Fruit fly (Drosophila melanogaster) whole organism, embryonic: ENCODE data around the gene caps.

Experiments used
- CG1024 ChIP-seq: fragments of 200-800 bp; sonication (Bioruptor generic); IDR thresholded peaks from 2 replicates; pipeline ENCODE4 v1.3.6; 2022; ENCODE audit warnings: missing biosample characterization, missing genetic modification characterization
- CG10267 ChIP-seq: fragments of 200-800 bp; sonication (Bioruptor generic); optimal IDR thresholded peaks from 2 replicates; lab custom pipeline; 2018; ENCODE audit warnings: missing biosample characterization, mild to moderate bottlenecking, missing genetic modification characterization, moderate library complexity
- CG10462 ChIP-seq: fragments of 200-800 bp; sonication (Bioruptor generic); optimal IDR thresholded peaks from 2 replicates; lab custom pipeline; 2016; ENCODE audit warnings: missing biosample characterization, missing genetic modification characterization
- CG11504 ChIP-seq: fragments of 200-800 bp; sonication (Bioruptor generic); optimal IDR thresholded peaks from 3 replicates; lab custom pipeline; 2019; ENCODE audit warnings: missing biosample characterization, mild to moderate bottlenecking, missing genetic modification characterization, moderate library complexity
- CG12155 ChIP-seq: fragments of 200-800 bp; sonication (Bioruptor generic); optimal IDR thresholded peaks from 3 replicates; lab custom pipeline; 2016; ENCODE audit warnings: missing biosample characterization, missing genetic modification characterization
- CG13287 ChIP-seq: fragments of 200-800 bp; sonication (Bioruptor generic); IDR thresholded peaks from 2 replicates; pipeline ENCODE4 v1.3.6; 2022; ENCODE audit warnings: missing biosample characterization, missing genetic modification characterization; ENCODE audit not compliant: partially characterized antibody
- CG14965 ChIP-seq: fragments of 200-800 bp; sonication (Bioruptor generic); optimal IDR thresholded peaks from 2 replicates; lab custom pipeline; 2016; ENCODE audit warnings: missing biosample characterization, missing genetic modification characterization, borderline replicate concordance
- CG17328 ChIP-seq: fragments of 200-800 bp; sonication (Bioruptor generic); IDR thresholded peaks from 2 replicates; pipeline ENCODE4 v1.3.6; 2022; ENCODE audit warnings: missing biosample characterization, missing genetic modification characterization
- CG31441 ChIP-seq: fragments of 200-800 bp; sonication (Bioruptor generic); IDR thresholded peaks from 2 replicates; pipeline ENCODE4 v1.3.6; 2022; ENCODE audit warnings: missing biosample characterization, missing genetic modification characterization
- CG32532 ChIP-seq: fragments of 200-800 bp; sonication (Bioruptor generic); IDR thresholded peaks from 2 replicates; pipeline ENCODE4 v1.3.6; 2022; ENCODE audit warnings: missing biosample characterization, missing genetic modification characterization
- CG3995 ChIP-seq: fragments of 200-800 bp; sonication (Bioruptor generic); optimal IDR thresholded peaks from 3 replicates; lab custom pipeline; 2016; ENCODE audit warnings: missing biosample characterization, missing genetic modification characterization
- CG4360 ChIP-seq: fragments of 200-800 bp; sonication (Bioruptor generic); IDR thresholded peaks from 2 replicates; pipeline ENCODE4 v1.3.6; 2022; ENCODE audit warnings: missing biosample characterization, missing genetic modification characterization
- CG4424 ChIP-seq: fragments of 200-800 bp; sonication (Bioruptor generic); optimal IDR thresholded peaks from 3 replicates; lab custom pipeline; 2016; ENCODE audit warnings: missing biosample characterization, missing genetic modification characterization
- CG5245 ChIP-seq: fragments of 200-800 bp; sonication (Bioruptor generic); optimal IDR thresholded peaks from 3 replicates; lab custom pipeline; 2016; ENCODE audit warnings: missing biosample characterization, missing genetic modification characterization
- CG6254 ChIP-seq: fragments of 200-800 bp; sonication (Bioruptor generic); optimal IDR thresholded peaks from 3 replicates; lab custom pipeline; 2017; ENCODE audit warnings: mild to moderate bottlenecking, missing biosample characterization, missing genetic modification reagents, missing genetic modification characterization
- CG7556 ChIP-seq: fragments of 200-800 bp; sonication (Bioruptor generic); optimal IDR thresholded peaks from 2 replicates; lab custom pipeline; 2017; ENCODE audit warnings: missing biosample characterization, mild to moderate bottlenecking, missing genetic modification characterization
- CG7839 ChIP-seq: fragments of 200-800 bp; sonication (Bioruptor generic); optimal IDR thresholded peaks from 3 replicates; lab custom pipeline; 2018; ENCODE audit warnings: missing biosample characterization, mild to moderate bottlenecking, missing genetic modification characterization, moderate library complexity
- D ChIP-seq, 2 experiments: fragments of 200-800 bp in 1 of 2; fragments of >200 bp in 1 of 2; sonication (Bioruptor generic) in 1 of 2; optimal IDR thresholded peaks; 2 replicates in 1 of 2; 3 replicates in 1 of 2; lab custom pipeline; 2017; ENCODE audit warnings: mild to moderate bottlenecking in 1 of 2, missing biosample characterization in 1 of 2, missing genetic modification characterization in 1 of 2, missing genetic modification reagents in 1 of 2
- D19B ChIP-seq: fragments of 200-800 bp; sonication (Bioruptor generic); optimal IDR thresholded peaks from 2 replicates; lab custom pipeline; 2017; ENCODE audit warnings: missing biosample characterization, mild to moderate bottlenecking, missing genetic modification characterization
- Dad ChIP-seq: fragments of 200-800 bp; sonication (Bioruptor generic); optimal IDR thresholded peaks from 3 replicates; lab custom pipeline; 2016; ENCODE audit warnings: missing biosample characterization, missing genetic modification characterization
- HLHmδ ChIP-seq: fragments of 200-800 bp; sonication (Bioruptor generic); optimal IDR thresholded peaks from 2 replicates; lab custom pipeline; 2018; ENCODE audit warnings: missing biosample characterization, mild to moderate bottlenecking, missing genetic modification characterization, moderate library complexity
- Hr3 ChIP-seq: fragments of 200-800 bp; sonication (Bioruptor generic); optimal IDR thresholded peaks from 3 replicates; lab custom pipeline; 2016; ENCODE audit warnings: missing biosample characterization, missing genetic modification characterization
- Jarid2 ChIP-seq: fragments of 200-800 bp; sonication (Bioruptor generic); optimal IDR thresholded peaks from 3 replicates; lab custom pipeline; 2017; ENCODE audit warnings: mild to moderate bottlenecking, missing biosample characterization, missing genetic modification reagents, missing genetic modification characterization
- MBD-R2 ChIP-seq: fragments of 200-800 bp; sonication (Bioruptor generic); IDR thresholded peaks from 2 replicates; pipeline ENCODE4 v1.3.6; 2022; ENCODE audit warnings: missing biosample characterization, missing genetic modification characterization
- Med ChIP-seq: fragments of 200-800 bp; sonication (Bioruptor generic); peaks from one replicate; lab custom pipeline; 2016; ENCODE audit warnings: missing biosample characterization, missing genetic modification characterization, mild to moderate bottlenecking, inconsistent platforms, moderate library complexity
- Ptx1 ChIP-seq: fragments of 200-800 bp; sonication (Bioruptor generic); IDR thresholded peaks from 2 replicates; pipeline ENCODE4 v1.3.6; 2022; ENCODE audit warnings: missing biosample characterization, missing genetic modification characterization
- Vsx1 ChIP-seq: fragments of 200-800 bp; sonication (Bioruptor generic); optimal IDR thresholded peaks from 2 replicates; lab custom pipeline; 2017; ENCODE audit warnings: missing biosample characterization, mild to moderate bottlenecking, missing genetic modification characterization, missing genetic modification reagents
- Xrp1 ChIP-seq: fragments of 200-800 bp; sonication (Bioruptor generic); IDR thresholded peaks from 2 replicates; pipeline ENCODE4 v1.3.6; 2022; ENCODE audit warnings: missing biosample characterization, missing genetic modification characterization
- YL-1 ChIP-seq: fragments of 200-800 bp; sonication (Bioruptor generic); optimal IDR thresholded peaks from 3 replicates; lab custom pipeline; 2017; ENCODE audit warnings: missing biosample characterization, mild to moderate bottlenecking, missing genetic modification characterization
- amos ChIP-seq: fragments of 200-800 bp; sonication (Bioruptor generic); IDR thresholded peaks from 2 replicates; pipeline ENCODE4 v1.3.6; 2022; ENCODE audit warnings: missing biosample characterization, missing genetic modification characterization; ENCODE audit not compliant: partially characterized antibody
- aop ChIP-seq: fragments of 200-800 bp; sonication (Bioruptor generic); IDR thresholded peaks from 2 replicates; pipeline ENCODE4 v1.3.6; 2022; ENCODE audit warnings: missing biosample characterization, missing genetic modification characterization
- bsh ChIP-seq, 2 experiments: fragments of 200-800 bp; sonication (Bioruptor generic); optimal IDR thresholded peaks; 2 replicates each; lab custom pipeline; 2017 to 2018; ENCODE audit warnings: mild to moderate bottlenecking in 2 of 2, missing biosample characterization in 2 of 2, missing genetic modification characterization in 2 of 2, moderate library complexity in 1 of 2
- chinmo ChIP-seq: fragments of 200-800 bp; sonication (Bioruptor generic); IDR thresholded peaks from 4 replicates; pipeline ENCODE4 v1.3.6; 2022; ENCODE audit warnings: missing biosample characterization, missing genetic modification characterization; ENCODE audit not compliant: partially characterized antibody
- dmrt99B ChIP-seq: fragments of 200-800 bp; sonication (Bioruptor generic); optimal IDR thresholded peaks from 2 replicates; lab custom pipeline; 2018; ENCODE audit warnings: missing biosample characterization, mild to moderate bottlenecking, missing genetic modification characterization, moderate library complexity
- ems ChIP-seq: fragments of 200-800 bp; sonication (Bioruptor generic); optimal IDR thresholded peaks from 3 replicates; lab custom pipeline; 2016; ENCODE audit warnings: missing biosample characterization, missing genetic modification characterization
- esg ChIP-seq: fragments of 200-800 bp; sonication (Bioruptor generic); conservative IDR thresholded peaks from 2 replicates; pipeline ENCODE4 v1.3.6; 2022; ENCODE audit warnings: missing biosample characterization, missing genetic modification characterization
- fd96Cb ChIP-seq: fragments of 200-800 bp; sonication (Bioruptor generic); optimal IDR thresholded peaks from 2 replicates; lab custom pipeline; 2018; ENCODE audit warnings: missing biosample characterization, mild to moderate bottlenecking, missing genetic modification characterization, moderate library complexity
- fru ChIP-seq: fragments of >200 bp; optimal IDR thresholded peaks from 2 replicates; lab custom pipeline; 2017
- gem ChIP-seq: fragments of 200-800 bp; sonication (Bioruptor generic); optimal IDR thresholded peaks from 2 replicates; lab custom pipeline; 2019; ENCODE audit warnings: missing biosample characterization, mild to moderate bottlenecking, missing genetic modification characterization, moderate library complexity
- kay ChIP-seq: fragments of 200-800 bp; sonication (Bioruptor generic); optimal IDR thresholded peaks from 2 replicates; lab custom pipeline; 2016; ENCODE audit warnings: missing biosample characterization, missing genetic modification characterization
- lola ChIP-seq, 3 experiments: fragments of >200 bp in 2 of 3; fragments of 200-800 bp in 1 of 3; sonication (Bioruptor generic) in 1 of 3; optimal IDR thresholded peaks; 2 replicates each; lab custom pipeline; 2017 to 2019; ENCODE audit warnings: missing biosample characterization in 3 of 3, missing genetic modification characterization in 3 of 3, mild to moderate bottlenecking in 1 of 3, moderate library complexity in 1 of 3
- p53 ChIP-seq: fragments of 200-800 bp; sonication (Bioruptor generic); optimal IDR thresholded peaks from 2 replicates; lab custom pipeline; 2016; ENCODE audit warnings: missing biosample characterization, missing genetic modification characterization
- prd ChIP-seq, 3 experiments: fragments of >200 bp in 2 of 3; fragments of 200-800 bp in 1 of 3; sonication (Bioruptor generic) in 1 of 3; optimal IDR thresholded peaks in 2 of 3; IDR thresholded peaks in 1 of 3; 2 replicates in 2 of 3; 3 replicates in 1 of 3; pipeline versions ENCODE4 v1.3.6 to Lab custom; 2017 to 2022; ENCODE audit warnings: missing biosample characterization in 1 of 3, missing genetic modification characterization in 1 of 3
- row ChIP-seq: fragments of 200-800 bp; sonication (Bioruptor generic); IDR thresholded peaks from 3 replicates; pipeline ENCODE4 v1.3.6; 2022; ENCODE audit warnings: missing biosample characterization, missing genetic modification characterization
- run ChIP-seq: fragments of 200-800 bp; sonication (Bioruptor generic); optimal IDR thresholded peaks from 3 replicates; lab custom pipeline; 2018; ENCODE audit warnings: missing biosample characterization, mild to moderate bottlenecking, missing genetic modification characterization
- seq ChIP-seq: fragments of 200-800 bp; sonication (Bioruptor generic); IDR thresholded peaks from 2 replicates; pipeline ENCODE4 v1.3.6; 2022; ENCODE audit warnings: missing biosample characterization, missing genetic modification characterization
- sqz ChIP-seq: fragments of 200-800 bp; sonication (Bioruptor generic); optimal IDR thresholded peaks from 3 replicates; lab custom pipeline; 2018; ENCODE audit warnings: missing biosample characterization, mild to moderate bottlenecking, missing genetic modification characterization
- toy ChIP-seq: fragments of 200-800 bp; sonication (Bioruptor generic); IDR thresholded peaks from 2 replicates; pipeline ENCODE4 v1.3.6; 2022; ENCODE audit warnings: missing biosample characterization, missing genetic modification characterization
- trem ChIP-seq: fragments of 200-800 bp; optimal IDR thresholded peaks from 3 replicates; lab custom pipeline; 2019; ENCODE audit warnings: missing biosample characterization, mild to moderate bottlenecking, missing genetic modification characterization, moderate library complexity
- wek ChIP-seq: fragments of 200-800 bp; sonication (Bioruptor generic); optimal IDR thresholded peaks from 3 replicates; lab custom pipeline; 2018; ENCODE audit warnings: missing biosample characterization, mild to moderate bottlenecking, missing genetic modification characterization, moderate library complexity

caps gene

dm6 chr3L:13226894-13227293 lies 1.6 kb upstream of the caps start (continued):
- TF ChIP-seq CG10462 (no peak), CG4424 (peak; percentile 42), CG10267 (tag; lab: Kevin White, UChicago) (peak; percentile 6), MBD-R2 (GFP tag; lab: Robert Waterston, UW) (no peak), D19B (GFP tag; lab: Kevin White, UChicago) (no peak), sqz (GFP tag; lab: Kevin White, UChicago) (no peak), D (optimal IDR thresholded peaks at IDR 0.05; lab: Kevin White, UChicago) (no peak), D (GFP tag; optimal IDR thresholded peaks at IDR 0.05; lab: Kevin White, UChicago) (peak; percentile 2), wek (GFP tag; lab: Kevin White, UChicago) (no peak), ems (GFP tag; lab: Kevin White, UChicago) (no peak), chinmo (GFP tag; lab: Robert Waterston, UW) (no peak), lola (GFP tag; optimal IDR thresholded peaks at IDR 0.05; lab: Kevin White, UChicago) (peak in 1 of 3 experiments; percentile 28), bsh (GFP tag; optimal IDR thresholded peaks at IDR 0.05; lab: Kevin White, UChicago) (peak in 1 of 2 experiments; percentile 15), CG1024 (GFP tag; lab: Robert Waterston, UW) (no peak), CG6254 (GFP tag; lab: Kevin White, UChicago) (peak; percentile 36), esg (no peak), CG31441 (GFP tag; lab: Robert Waterston, UW) (peak; percentile 27; the same call in 1 of the 2 replicates), amos (GFP tag; lab: Robert Waterston, UW) (no peak), dmrt99B (peak; percentile 8), seq (GFP tag; lab: Robert Waterston, UW) (no peak), fd96Cb (peak; percentile 7), fru (lab: Kevin White, UChicago) (no peak), Xrp1 (GFP tag; lab: Robert Waterston, UW) (peak; percentile 57), HLHmδ (GFP tag; lab: Kevin White, UChicago) (no peak), CG32532 (GFP tag; lab: Robert Waterston, UW) (no peak), CG13287 (GFP tag; lab: Robert Waterston, UW) (no peak), trem (peak; percentile 44), toy (no peak), Ptx1 (GFP tag; lab: Robert Waterston, UW) (peak; percentile 29; the same call in 1 of the 2 replicates), CG5245 (GFP tag; lab: Kevin White, UChicago) (peak; percentile 1), Dad (GFP tag; lab: Kevin White, UChicago) (no peak), gem (tag; lab: Kevin White, UChicago) (peak; percentile 50), CG4360 (no peak), run (tag; lab: Kevin White, UChicago) (no peak), p53 (GFP tag; lab: Kevin White, UChicago) (no peak), aop (GFP tag; lab: Robert Waterston, UW) (no peak), CG7839 (tag; lab: Kevin White, UChicago) (peak; percentile 21), CG17328 (GFP tag; lab: Robert Waterston, UW) (no peak), CG3995 (GFP tag; lab: Kevin White, UChicago) (no peak), CG14965 (GFP tag; lab: Kevin White, UChicago) (no peak), Vsx1 (GFP tag; lab: Kevin White, UChicago) (no peak), CG12155 (GFP tag; lab: Kevin White, UChicago) (no peak), CG7556 (GFP tag; lab: Kevin White, UChicago) (peak; percentile 13), Med (peak; percentile 17), kay (GFP tag; lab: Kevin White, UChicago) (no peak), prd (optimal IDR thresholded peaks at IDR 0.05; lab: Kevin White, UChicago) (no peak), prd (GFP tag; IDR thresholded peaks at IDR 0.05; lab: Robert Waterston, UW) (peak; percentile 13; the same call in 1 of the 3 replicates), row (GFP tag; lab: Robert Waterston, UW) (peak; percentile 36; the same call in 2 of the 3 replicates), Hr3 (GFP tag; lab: Kevin White, UChicago) (no peak), YL-1 (GFP tag; lab: Kevin White, UChicago) (no peak), Jarid2 (GFP tag; lab: Kevin White, UChicago) (no peak), CG11504 (tag; lab: Kevin White, UChicago) (no peak)
